Fruit fly (Drosophila melanogaster): ENCODE data around the gene Hsp27.

DNA sequence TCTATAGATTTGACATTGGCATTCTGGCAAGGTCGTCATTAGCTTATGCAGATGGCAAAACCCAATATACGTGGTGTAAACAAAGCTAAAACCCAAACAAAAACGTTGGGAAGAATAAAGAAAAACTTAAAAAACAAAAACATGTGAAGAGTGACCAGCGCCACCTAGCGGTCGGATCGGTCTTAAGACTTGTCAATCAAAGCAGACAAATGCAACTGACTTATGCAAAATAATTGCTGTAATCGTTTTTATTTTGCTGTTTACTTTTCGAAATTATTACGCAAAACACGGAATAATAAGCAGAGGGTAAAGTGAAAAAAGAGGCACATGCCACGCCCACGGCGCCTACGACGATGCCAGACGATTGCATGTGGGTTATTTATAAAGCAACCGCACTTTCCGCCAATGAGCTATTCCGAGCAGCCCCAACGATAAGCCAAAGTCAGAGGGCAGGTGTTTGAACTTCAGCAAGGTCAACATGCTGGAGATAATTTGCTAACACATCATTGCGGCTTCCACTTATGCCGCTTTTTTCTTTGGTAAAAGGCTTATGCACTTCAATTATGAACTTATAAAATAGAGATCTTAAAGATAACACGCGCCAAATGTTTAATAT is 27.6 kb upstream of the Hsp27 start:
- TF ChIP-seq bab1 (GFP tag; optimal IDR thresholded peaks at IDR 0.05) (no peak), CG33017 (tag; optimal IDR thresholded peaks at IDR 0.05) (no peak), Crg-1 (GFP tag; optimal IDR thresholded peaks at IDR 0.05) (no peak), tj (GFP tag; optimal IDR thresholded peaks at IDR 0.05) (no peak), kay (GFP tag; ENCODE audit: borderline replicate concordance) (no peak), CG12768 (GFP tag; optimal IDR thresholded peaks at IDR 0.05) (no peak), Mnt (GFP tag; optimal IDR thresholded peaks at IDR 0.05) (no peak), CG5204 (GFP tag; optimal IDR thresholded peaks at IDR 0.05) (no peak), Hr96 (GFP tag; optimal IDR thresholded peaks at IDR 0.05) (no peak), CG7045 (GFP tag; optimal IDR thresholded peaks at IDR 0.05) (no peak), CG7101 (tag; optimal IDR thresholded peaks at IDR 0.05) (no peak), CG14711 (tag; optimal IDR thresholded peaks at IDR 0.05) (no peak), CG1620 (GFP tag; optimal IDR thresholded peaks at IDR 0.05) (no peak)
